Worm (Caenorhabditis elegans) whole organism, L3 larva: ENCODE measurements around the gene R10D12.13.
A peak's percentile ranks its signal among the peaks of the same experiment; 100 is the strongest.

Source experiments
- R02D3.7 ChIP-seq: fragments of 150-350 bp; optimal IDR thresholded peaks from 2 replicates; lab custom pipeline; 2014; ENCODE audit warnings: missing biosample characterization, missing genetic modification characterization
- ZK546.5 ChIP-seq: sonication (generic microtip); optimal IDR thresholded peaks from 2 replicates; lab custom pipeline; 2017; ENCODE audit warnings: missing biosample characterization, missing genetic modification characterization
- ama-1 ChIP-seq: fragments of 150-350 bp; optimal IDR thresholded peaks from 2 replicates; lab custom pipeline; 2018
- ceh-16 ChIP-seq: sonication (generic microtip); optimal IDR thresholded peaks from 2 replicates; lab custom pipeline; 2017; ENCODE audit warnings: missing biosample characterization, missing genetic modification characterization
- ceh-28 ChIP-seq: fragments of 150-350 bp; optimal IDR thresholded peaks from 2 replicates; lab custom pipeline; 2014; ENCODE audit warnings: missing biosample characterization, missing genetic modification reagents, missing genetic modification characterization
- ceh-82 ChIP-seq: fragments of 150-350 bp; optimal IDR thresholded peaks from 2 replicates; lab custom pipeline; 2014; ENCODE audit warnings: missing biosample characterization, missing genetic modification characterization
- daf-12 ChIP-seq: fragments of 150-350 bp; optimal IDR thresholded peaks from 2 replicates; lab custom pipeline; 2014; ENCODE audit warnings: missing biosample characterization, missing genetic modification reagents, missing genetic modification characterization
- egl-5 ChIP-seq: fragments of 150-350 bp; optimal IDR thresholded peaks from 2 replicates; lab custom pipeline; 2017; ENCODE audit warnings: missing biosample characterization, missing genetic modification reagents, missing genetic modification characterization, inconsistent platforms
- elt-1 ChIP-seq: fragments of 150-350 bp; optimal IDR thresholded peaks from 2 replicates; lab custom pipeline; 2014; ENCODE audit warnings: missing biosample characterization, missing genetic modification characterization
- elt-2 ChIP-seq: sonication (generic microtip); optimal IDR thresholded peaks from 2 replicates; lab custom pipeline; 2016; ENCODE audit warnings: missing genetic modification reagents, mild to moderate bottlenecking, missing genetic modification characterization, missing compliant biosample characterization
- elt-3 ChIP-seq, 3 experiments: fragments of 150-350 bp in 1 of 3; sonication (generic microtip) in 2 of 3; optimal IDR thresholded peaks; 2 replicates in 2 of 3; 4 replicates in 1 of 3; lab custom pipeline; 2014 to 2017; ENCODE audit warnings: missing biosample characterization in 3 of 3, missing genetic modification characterization in 3 of 3
- eor-1 ChIP-seq, 2 experiments: fragments of 150-350 bp; optimal IDR thresholded peaks; 2 replicates each; lab custom pipeline; 2014 to 2018; ENCODE audit warnings: missing biosample characterization in 2 of 2, missing genetic modification characterization in 2 of 2
- fkh-2 ChIP-seq: fragments of 150-350 bp; optimal IDR thresholded peaks from 2 replicates; lab custom pipeline; 2014; ENCODE audit warnings: missing biosample characterization, missing genetic modification reagents, missing genetic modification characterization
- fos-1 ChIP-seq: fragments of 150-350 bp; optimal IDR thresholded peaks from 2 replicates; lab custom pipeline; 2014; ENCODE audit warnings: missing biosample characterization, missing genetic modification characterization
- hmg-11 ChIP-seq: sonication (generic microtip); optimal IDR thresholded peaks from 2 replicates; lab custom pipeline; 2016; ENCODE audit warnings: missing genetic modification characterization, missing compliant biosample characterization
- jun-1 ChIP-seq: fragments of 150-350 bp; optimal IDR thresholded peaks from 2 replicates; lab custom pipeline; 2014; ENCODE audit warnings: missing biosample characterization, missing genetic modification reagents, missing genetic modification characterization
- lin-15B ChIP-seq: fragments of 150-350 bp; optimal IDR thresholded peaks from 2 replicates; lab custom pipeline; 2014; ENCODE audit warnings: missing biosample characterization, missing genetic modification characterization
- lin-39 ChIP-seq: fragments of 150-350 bp; optimal IDR thresholded peaks from 2 replicates; lab custom pipeline; 2018; ENCODE audit warnings: missing biosample characterization, missing genetic modification reagents, missing genetic modification characterization
- lsy-12 ChIP-seq: sonication (generic microtip); optimal IDR thresholded peaks from 2 replicates; lab custom pipeline; 2016; ENCODE audit warnings: mild to moderate bottlenecking, missing genetic modification characterization, missing compliant biosample characterization
- mdl-1 ChIP-seq: fragments of 150-350 bp; optimal IDR thresholded peaks from 2 replicates; lab custom pipeline; 2014; ENCODE audit warnings: missing biosample characterization, missing genetic modification characterization
- mml-1 ChIP-seq: fragments of 150-350 bp; sonication (generic microtip); optimal IDR thresholded peaks from 3 replicates; lab custom pipeline; 2014; ENCODE audit warnings: missing biosample characterization, missing genetic modification characterization
- nfya-1 ChIP-seq: sonication (generic microtip); optimal IDR thresholded peaks from 2 replicates; lab custom pipeline; 2017; ENCODE audit warnings: missing genetic modification characterization, mild to moderate bottlenecking, missing compliant biosample characterization, antibody characterized with exemption, moderate library complexity; ENCODE audit not compliant: insufficient read depth
- nhr-11 ChIP-seq: fragments of 150-350 bp; optimal IDR thresholded peaks from 2 replicates; lab custom pipeline; 2014; ENCODE audit warnings: missing biosample characterization, missing genetic modification characterization
- nhr-12 ChIP-seq: fragments of 150-350 bp; optimal IDR thresholded peaks from 2 replicates; lab custom pipeline; 2014; ENCODE audit warnings: missing biosample characterization, missing genetic modification characterization
- nhr-237 ChIP-seq: fragments of 150-350 bp; optimal IDR thresholded peaks from 2 replicates; lab custom pipeline; 2014; ENCODE audit warnings: missing biosample characterization, missing genetic modification characterization
- nhr-25 ChIP-seq: sonication (generic microtip); optimal IDR thresholded peaks from 2 replicates; lab custom pipeline; 2017; ENCODE audit warnings: missing biosample characterization, missing genetic modification characterization
- nhr-28 ChIP-seq: fragments of 150-350 bp; optimal IDR thresholded peaks from 2 replicates; lab custom pipeline; 2014; ENCODE audit warnings: missing biosample characterization, missing genetic modification characterization
- nhr-67 ChIP-seq: fragments of 150-350 bp; optimal IDR thresholded peaks from 2 replicates; lab custom pipeline; 2014; ENCODE audit warnings: missing biosample characterization, missing genetic modification characterization
- nhr-76 ChIP-seq: fragments of 150-350 bp; sonication (generic microtip); optimal IDR thresholded peaks from 5 replicates; lab custom pipeline; 2014; ENCODE audit warnings: missing biosample characterization, missing genetic modification characterization
- nhr-77 ChIP-seq: fragments of 150-350 bp; optimal IDR thresholded peaks from 2 replicates; lab custom pipeline; 2014; ENCODE audit warnings: missing biosample characterization, missing genetic modification characterization
- pha-4 ChIP-seq: fragments of 150-350 bp; optimal IDR thresholded peaks from 2 replicates; lab custom pipeline; 2014; ENCODE audit warnings: missing biosample characterization, missing genetic modification reagents, missing genetic modification characterization
- pqm-1 ChIP-seq: fragments of 150-350 bp; optimal IDR thresholded peaks from 2 replicates; lab custom pipeline; 2017; ENCODE audit warnings: missing biosample characterization, missing genetic modification characterization, inconsistent platforms
- sea-2 ChIP-seq: fragments of 150-350 bp; sonication (generic microtip); optimal IDR thresholded peaks from 4 replicates; lab custom pipeline; 2014; ENCODE audit warnings: missing biosample characterization, missing genetic modification reagents, missing genetic modification characterization
- snpc-4 ChIP-seq: fragments of 150-350 bp; optimal IDR thresholded peaks from 2 replicates; lab custom pipeline; 2014; ENCODE audit warnings: missing biosample characterization, missing genetic modification characterization
- unc-62 ChIP-seq: fragments of 150-350 bp; sonication (generic microtip); optimal IDR thresholded peaks from 4 replicates; lab custom pipeline; 2014; ENCODE audit warnings: missing biosample characterization, missing genetic modification reagents, missing genetic modification characterization
- ztf-11 ChIP-seq: fragments of 150-350 bp; optimal IDR thresholded peaks from 2 replicates; lab custom pipeline; 2014; ENCODE audit warnings: missing biosample characterization, missing genetic modification characterization

Gene R10D12.13

ce11 chrV:13949752-13950151 lies 12.5 kb upstream of the R10D12.13 start, which contains the start of gene R10D12.7:
Gene R10D12.7 (plus strand): TSS chrV:13950052.
- no peak for TF ChIP-seq jun-1 (tag; lab: Kevin White, UChicago)
- TF ChIP-seq nhr-12 (tag; lab: Kevin White, UChicago): no peak
- TF ChIP-seq nhr-77 (tag; lab: Kevin White, UChicago): no peak
- TF ChIP-seq nhr-11 (tag; lab: Kevin White, UChicago): no peak
- no peak for TF ChIP-seq elt-3 (tag; optimal IDR thresholded peaks at IDR 0.05; lab: Kevin White, UChicago)
- no peak for TF ChIP-seq nfya-1 (tag; lab: Kevin White, UChicago)
- TF ChIP-seq, all 47 proteins: peak for 0

ce11 chrV:13953191-13953590 lies 9.0 kb upstream of the R10D12.13 start, which contains the start of gene R10D12.8:
Gene R10D12.8 (minus strand): TSS chrV:13953291.
- TF ChIP-seq mml-1 (tag; lab: Kevin White, UChicago): no peak
- TF ChIP-seq daf-12 (tag; lab: Kevin White, UChicago): no peak
- no peak for TF ChIP-seq ztf-11 (tag; lab: Kevin White, UChicago)
- TF ChIP-seq pha-4 (tag; lab: Kevin White, UChicago): peak; percentile 53
- TF ChIP-seq sea-2 (GFP tag; lab: Kevin White, UChicago): no peak
- TF ChIP-seq unc-62 (GFP tag; lab: Kevin White, UChicago): no peak
- TF ChIP-seq, all 47 proteins: peak for 1

- TF ChIP-seq elt-1 (tag; lab: Kevin White, UChicago) (no peak), eor-1 (tag; optimal IDR thresholded peaks at IDR 0.05; lab: Kevin White, UChicago) (no peak), ceh-82 (no peak), nhr-11 (tag; lab: Kevin White, UChicago) (no peak), nhr-77 (tag; lab: Kevin White, UChicago) (no peak), nhr-25 (tag; lab: Kevin White, UChicago) (no peak), daf-12 (tag; lab: Kevin White, UChicago) (no peak), lin-15B (no peak), mml-1 (tag; lab: Kevin White, UChicago) (no peak), snpc-4 (tag; lab: Kevin White, UChicago) (no peak), fos-1 (tag; lab: Kevin White, UChicago) (no peak), ceh-16 (tag; lab: Kevin White, UChicago) (no peak)
Observed at ce11 chrV:13954056-13954455, 8.2 kb upstream of the R10D12.13 start, which contains the start of gene swt-6. Gene swt-6 (plus strand): TSS chrV:13954356.

ce11 chrV:13955370-13956089 lies 6.7 kb upstream of the R10D12.13 start:
- TF ChIP-seq pqm-1 (peak; percentile 54), ceh-16 (tag; lab: Kevin White, UChicago) (no peak), elt-2 (peak; percentile 30)

- no peak for TF ChIP-seq nhr-237 (tag; lab: Kevin White, UChicago)
- TF ChIP-seq fkh-2 (tag; lab: Kevin White, UChicago): no peak
- TF ChIP-seq R02D3.7 (tag; lab: Kevin White, UChicago): no peak
- no peak for TF ChIP-seq ceh-16 (tag; lab: Kevin White, UChicago)
- no peak for TF ChIP-seq hmg-11 (tag; lab: Kevin White, UChicago)
Observed at ce11 chrV:13957691-13958090, 4.5 kb upstream of the R10D12.13 start.

- TF ChIP-seq egl-5 (tag; lab: Kevin White, UChicago) (no peak), ceh-16 (tag; lab: Kevin White, UChicago) (no peak), mdl-1 (tag; lab: Kevin White, UChicago) (no peak), nhr-12 (tag; lab: Kevin White, UChicago) (no peak), lsy-12 (tag; lab: Kevin White, UChicago) (no peak), nhr-11 (tag; lab: Kevin White, UChicago) (no peak), ceh-82 (no peak), ZK546.5 (no peak), nhr-237 (tag; lab: Kevin White, UChicago) (no peak), nhr-76 (tag; lab: Kevin White, UChicago) (no peak), ama-1 (lab: Kevin White, UChicago) (no peak), ceh-28 (tag; lab: Kevin White, UChicago) (no peak), unc-62 (GFP tag; lab: Kevin White, UChicago) (no peak), lin-39 (tag; lab: Kevin White, UChicago) (no peak), nhr-67 (tag; lab: Kevin White, UChicago) (no peak), nhr-28 (tag; lab: Kevin White, UChicago) (no peak)
Observed at ce11 chrV:13958247-13958646, 4.0 kb upstream of the R10D12.13 start, which contains the start of gene R10D12.10. Gene R10D12.10 (minus strand): TSS chrV:13958347.
